Worm (Caenorhabditis elegans) whole organism, L2 larva: ENCODE measurements around the gene sfxn-1.2.

ENCODE experiments used
- ama-1 ChIP-seq: fragments of 150-350 bp; optimal IDR thresholded peaks from 2 replicates; lab custom pipeline; 2018; ENCODE audit warnings: inconsistent platforms
- elt-3 ChIP-seq: sonication (generic microtip); optimal IDR thresholded peaks from 2 replicates; lab custom pipeline; 2017; ENCODE audit warnings: missing biosample characterization, missing genetic modification characterization
- lsy-2 ChIP-seq, 2 experiments: fragments of 150-350 bp in 1 of 2; sonication (generic microtip) in 1 of 2; optimal IDR thresholded peaks; 2 replicates each; lab custom pipeline; 2014 to 2017; ENCODE audit warnings: missing biosample characterization in 2 of 2, missing genetic modification characterization in 2 of 2
- mab-5 ChIP-seq: fragments of 150-350 bp; optimal IDR thresholded peaks from 2 replicates; lab custom pipeline; 2014; ENCODE audit warnings: missing biosample characterization, missing genetic modification characterization
- ztf-11 ChIP-seq: sonication (generic microtip); optimal IDR thresholded peaks from 2 replicates; lab custom pipeline; 2017; ENCODE audit warnings: missing biosample characterization, missing genetic modification characterization

ce11 chrII:11177376-11177775 lies 8.5 kb upstream of the sfxn-1.2 start, which contains the start of gene F37H8.6:
- TF ChIP-seq ztf-11 (tag; lab: Kevin White, UChicago) (no peak), ama-1 (lab: Kevin White, UChicago) (no peak), lsy-2 (tag; optimal IDR thresholded peaks at IDR 0.05; lab: Kevin White, UChicago) (no peak), mab-5 (tag; lab: Kevin White, UChicago) (no peak), elt-3 (tag; lab: Kevin White, UChicago) (no peak)
